Fruit fly (Drosophila melanogaster): ENCODE data around the gene Pfdn2.

Pfdn2 gene

DNA sequence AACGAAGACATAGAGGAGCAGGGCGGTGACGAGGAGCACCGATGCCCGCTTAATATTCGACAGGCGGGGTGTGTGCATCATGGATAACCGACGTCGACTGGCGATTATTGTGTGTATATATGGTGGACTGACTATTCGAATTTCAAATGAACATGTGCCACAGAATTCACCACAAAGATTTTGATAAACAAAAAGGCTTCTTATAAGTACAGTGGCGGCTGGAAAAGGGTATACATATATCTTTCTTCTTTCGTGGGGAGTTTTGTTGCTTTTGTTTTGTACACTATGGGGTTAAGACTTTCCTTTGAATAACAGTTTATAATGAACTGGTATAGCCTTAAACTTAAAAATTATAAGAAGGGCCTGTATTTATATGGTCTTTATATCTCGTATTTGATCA is 4.4 kb downstream of the Pfdn2 start, which contains the start of gene CG6310:
Gene CG6310, minus strand, starts transcription at position 101 of the 400 bp plus-strand sequence.
- TF ChIP-seq eg (GFP tag; IDR thresholded peaks at IDR 0.05): 0 out of 3 replicates have a peak, but pooled peaks have one; percentile 8
- TF ChIP-seq esn (GFP tag; optimal IDR thresholded peaks at IDR 0.05): peak; percentile 0
- TF ChIP-seq fd85E (GFP tag; optimal IDR thresholded peaks at IDR 0.05): no peak

DNA sequence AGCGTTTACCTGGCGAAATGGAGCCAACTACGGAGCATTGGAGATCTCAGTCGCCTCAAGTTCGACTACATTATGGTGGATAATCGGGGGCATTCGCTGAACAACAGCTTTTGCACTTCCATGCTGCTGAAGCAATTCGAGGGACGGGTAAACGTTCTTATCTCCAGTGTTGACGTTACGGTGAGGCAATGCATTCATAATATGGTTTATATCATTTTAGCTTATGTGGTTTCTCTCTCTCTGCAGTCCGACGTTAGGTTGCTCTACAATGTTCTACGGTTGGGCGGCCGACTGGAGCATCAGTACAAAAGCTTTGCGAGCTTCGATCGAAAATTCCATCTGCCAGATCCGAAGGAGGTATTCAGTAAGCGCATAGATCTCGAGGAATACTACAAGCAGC is 8.3 kb downstream of the Pfdn2 start:
- no peak for TF ChIP-seq CG6163 (GFP tag; IDR thresholded peaks at IDR 0.05)
- TF ChIP-seq CG3919 (GFP tag; optimal IDR thresholded peaks at IDR 0.05): no peak
- TF ChIP-seq Eip78C (GFP tag): peak; percentile 16
- no peak for TF ChIP-seq Hr38 (GFP tag; optimal IDR thresholded peaks at IDR 0.05)
- no peak for TF ChIP-seq CG11902 (GFP tag; optimal IDR thresholded peaks at IDR 0.05)
- peak; percentile 82 for TF ChIP-seq vri (GFP tag; optimal IDR thresholded peaks at IDR 0.05)
- TF ChIP-seq CG6854 (GFP tag; optimal IDR thresholded peaks at IDR 0.05): no peak
- TF ChIP-seq Eip75B (GFP tag; optimal IDR thresholded peaks at IDR 0.05): no peak
- no peak for TF ChIP-seq CG31627 (GFP tag; optimal IDR thresholded peaks at IDR 0.05)
- no peak for TF ChIP-seq CG10631 (GFP tag; optimal IDR thresholded peaks at IDR 0.05)
- no peak for TF ChIP-seq Hr4 (GFP tag; optimal IDR thresholded peaks at IDR 0.05)
- peak; percentile 10 for TF ChIP-seq fkh (GFP tag; optimal IDR thresholded peaks at IDR 0.05)
- TF ChIP-seq cyc (GFP tag; optimal IDR thresholded peaks at IDR 0.05): no peak
- TF ChIP-seq Smox (GFP tag; optimal IDR thresholded peaks at IDR 0.05): no peak
- TF ChIP-seq fd59A (GFP tag; optimal IDR thresholded peaks at IDR 0.05): no peak
- no peak for TF ChIP-seq spab (GFP tag; optimal IDR thresholded peaks at IDR 0.05)
- TF ChIP-seq fd85E (GFP tag; optimal IDR thresholded peaks at IDR 0.05): no peak
- TF ChIP-seq CG10669 (GFP tag; optimal IDR thresholded peaks at IDR 0.05): no peak
- no peak for TF ChIP-seq topi (GFP tag; optimal IDR thresholded peaks at IDR 0.05)
- no peak for TF ChIP-seq Gug (GFP tag; IDR thresholded peaks at IDR 0.05)

DNA sequence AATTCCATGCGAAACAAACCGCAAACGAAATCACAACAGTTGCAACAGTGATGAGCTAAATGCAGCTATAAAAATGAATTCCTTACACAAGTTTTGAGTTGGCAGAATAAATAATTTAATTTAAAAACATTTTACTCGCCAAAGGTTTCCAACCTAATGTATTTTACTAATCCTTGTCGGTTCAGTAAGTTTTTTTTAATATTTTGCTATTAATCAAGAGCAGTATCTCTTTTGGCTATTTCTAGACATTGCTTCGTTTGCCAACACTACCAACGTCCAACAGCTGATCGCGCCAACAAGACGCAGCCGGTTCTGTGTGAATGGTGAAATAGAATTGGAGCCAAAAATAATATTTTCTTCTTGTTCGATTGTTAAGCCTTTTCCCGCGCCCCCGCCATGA is 9.5 kb downstream of the Pfdn2 start, which contains the start of the genes CG32075, CG45101 and SuUR:
Gene CG32075, minus strand, starts transcription at position 253 of the 400 bp plus-strand sequence.
Gene CG45101, plus strand, starts transcription at position 303 of the 400 bp plus-strand sequence.
Gene SuUR, plus strand, starts transcription at position 303 of the 400 bp plus-strand sequence.
- TF ChIP-seq spab (GFP tag; optimal IDR thresholded peaks at IDR 0.05) (peak; percentile 31), CG8119 (GFP tag; IDR thresholded peaks at IDR 0.05) (peak; percentile 60; the same call in 2 of the 3 replicates), Ets96B (tag; optimal IDR thresholded peaks at IDR 0.05) (peak; percentile 75), vri (GFP tag; optimal IDR thresholded peaks at IDR 0.05) (peak; percentile 73), fd59A (GFP tag; optimal IDR thresholded peaks at IDR 0.05) (peak; percentile 39), OdsH (GFP tag; optimal IDR thresholded peaks at IDR 0.05) (peak; percentile 89), Sox14 (GFP tag; optimal IDR thresholded peaks at IDR 0.05) (peak; percentile 89), Ets21C (GFP tag; optimal IDR thresholded peaks at IDR 0.05) (peak; percentile 85), Blimp-1 (GFP tag; optimal IDR thresholded peaks at IDR 0.05) (no peak), lz (GFP tag; optimal IDR thresholded peaks at IDR 0.05) (peak; percentile 91), salr (GFP tag; optimal IDR thresholded peaks at IDR 0.05) (peak; percentile 43 to 59), CG6808 (GFP tag; optimal IDR thresholded peaks at IDR 0.05) (no peak), Met (GFP tag; optimal IDR thresholded peaks at IDR 0.05) (peak; percentile 87), CG6163 (GFP tag; IDR thresholded peaks at IDR 0.05) (peak; percentile 70), CG11762 (GFP tag; optimal IDR thresholded peaks at IDR 0.05; ENCODE audit: insufficient read depth) (peak; percentile 66), svp (GFP tag) (no peak), CG4318 (GFP tag; optimal IDR thresholded peaks at IDR 0.05) (peak; percentile 68), fkh (GFP tag; optimal IDR thresholded peaks at IDR 0.05) (peak; percentile 43), CG11902 (GFP tag; optimal IDR thresholded peaks at IDR 0.05) (peak; percentile 73), Eip93F (GFP tag; optimal IDR thresholded peaks at IDR 0.05) (peak; percentile 38), CG10631 (GFP tag; optimal IDR thresholded peaks at IDR 0.05) (peak; percentile 89), achi (GFP tag; optimal IDR thresholded peaks at IDR 0.05) (peak; percentile 83), CG11294 (GFP tag; IDR thresholded peaks at IDR 0.05) (peak; percentile 80; the same call in 1 of the 2 replicates), Hr38 (GFP tag; optimal IDR thresholded peaks at IDR 0.05) (peak; percentile 65), dsx (GFP tag; optimal IDR thresholded peaks at IDR 0.05; ENCODE audit: poor library complexity, severe bottlenecking) (peak; percentile 66), pdm3 (GFP tag; optimal IDR thresholded peaks at IDR 0.05) (peak; percentile 90), CG9139 (GFP tag; optimal IDR thresholded peaks at IDR 0.05) (no peak), fd85E (GFP tag; optimal IDR thresholded peaks at IDR 0.05) (no peak), CG7368 (GFP tag; optimal IDR thresholded peaks at IDR 0.05) (peak; percentile 68), cyc (GFP tag; optimal IDR thresholded peaks at IDR 0.05) (peak; percentile 89), CG10669 (GFP tag; optimal IDR thresholded peaks at IDR 0.05) (peak; percentile 75), CG32006 (GFP tag; optimal IDR thresholded peaks at IDR 0.05) (peak; percentile 82), CG6276 (GFP tag; optimal IDR thresholded peaks at IDR 0.05) (no peak), CG16779 (tag; optimal IDR thresholded peaks at IDR 0.05) (no peak), ss (GFP tag; optimal IDR thresholded peaks at IDR 0.05) (peak; percentile 7 to 67), CG31627 (GFP tag; optimal IDR thresholded peaks at IDR 0.05) (peak; percentile 92), CG3919 (GFP tag; optimal IDR thresholded peaks at IDR 0.05) (peak; percentile 76)
